Worm (Caenorhabditis elegans): ENCODE data around the gene C06B8.3.

ce11 chrV:15466719-15467118, 17.7 kb downstream of the C06B8.3 start:
- TF ChIP-seq dao-5 (tag; optimal IDR thresholded peaks at IDR 0.05) (no peak), W03F9.2 (tag; optimal IDR thresholded peaks at IDR 0.05) (no peak), him-1 (tag; optimal IDR thresholded peaks at IDR 0.05) (no peak)

Data from whole organism, L4/young adult.